Fruit fly (Drosophila melanogaster) whole organism, embryonic: ENCODE measurements around the gene MsrA.

Experiments used
- CG1024 ChIP-seq: fragments of 200-800 bp; sonication (Bioruptor generic); IDR thresholded peaks from 2 replicates; pipeline ENCODE4 v1.3.6; 2022; ENCODE audit warnings: missing biosample characterization, missing genetic modification characterization
- CG11085 ChIP-seq: fragments of 200-800 bp; sonication (Bioruptor generic); IDR thresholded peaks from 2 replicates; pipeline ENCODE4 v1.3.6; 2022; ENCODE audit warnings: missing biosample characterization, missing genetic modification characterization
- CG11696 ChIP-seq: fragments of 200-800 bp; sonication (Bioruptor generic); IDR thresholded peaks from 2 replicates; pipeline ENCODE4 v1.3.6; 2022; ENCODE audit warnings: missing biosample characterization, missing genetic modification characterization
- CG11723 ChIP-seq: fragments of 200-800 bp; sonication (Bioruptor generic); optimal IDR thresholded peaks from 2 replicates; lab custom pipeline; 2017; ENCODE audit warnings: missing biosample characterization, mild to moderate bottlenecking, missing genetic modification characterization
- CG12236 ChIP-seq: fragments of 200-800 bp; sonication (Bioruptor generic); optimal IDR thresholded peaks from 2 replicates; lab custom pipeline; 2016; ENCODE audit warnings: missing biosample characterization, missing genetic modification characterization
- CG14860 ChIP-seq: fragments of 200-800 bp; sonication (Bioruptor generic); IDR thresholded peaks from 3 replicates; pipeline ENCODE4 v1.3.6; 2022; ENCODE audit warnings: missing biosample characterization, missing genetic modification characterization; ENCODE audit not compliant: partially characterized antibody
- CG15514 ChIP-seq: fragments of 200-800 bp; sonication (Bioruptor generic); optimal IDR thresholded peaks from 3 replicates; lab custom pipeline; 2017; ENCODE audit warnings: missing biosample characterization, missing genetic modification characterization, mild to moderate bottlenecking, moderate library complexity, missing genetic modification reagents
- CG16779 ChIP-seq: fragments of 200-800 bp; sonication (Bioruptor generic); IDR thresholded peaks from 2 replicates; pipeline ENCODE4 v1.3.6; 2022; ENCODE audit warnings: missing biosample characterization, missing genetic modification characterization
- CG17328 ChIP-seq: fragments of 200-800 bp; sonication (Bioruptor generic); IDR thresholded peaks from 2 replicates; pipeline ENCODE4 v1.3.6; 2022; ENCODE audit warnings: missing biosample characterization, missing genetic modification characterization
- CG1792 ChIP-seq: fragments of 200-800 bp; sonication (Bioruptor generic); optimal IDR thresholded peaks from 2 replicates; lab custom pipeline; 2016; ENCODE audit warnings: missing biosample characterization, missing genetic modification characterization
- CG1832 ChIP-seq: fragments of 200-800 bp; sonication (Bioruptor generic); optimal IDR thresholded peaks from 2 replicates; lab custom pipeline; 2017; ENCODE audit warnings: missing biosample characterization, mild to moderate bottlenecking, missing genetic modification characterization, inconsistent platforms
- CG2129 ChIP-seq: fragments of 200-800 bp; sonication (Bioruptor generic); IDR thresholded peaks from 2 replicates; pipeline ENCODE4 v1.3.6; 2022; ENCODE audit warnings: missing biosample characterization, missing genetic modification characterization; ENCODE audit not compliant: partially characterized antibody
- CG2202 ChIP-seq: fragments of 200-800 bp; sonication (Bioruptor generic); optimal IDR thresholded peaks from 2 replicates; lab custom pipeline; 2018; ENCODE audit warnings: missing biosample characterization, mild to moderate bottlenecking, missing genetic modification characterization
- CG31224 ChIP-seq: fragments of 200-800 bp; sonication (Bioruptor generic); IDR thresholded peaks from 2 replicates; pipeline ENCODE4 v1.3.6; 2022; ENCODE audit warnings: missing biosample characterization, missing genetic modification characterization
- CG3163 ChIP-seq: fragments of 200-800 bp; sonication (Bioruptor generic); optimal IDR thresholded peaks from 3 replicates; lab custom pipeline; 2016; ENCODE audit warnings: missing biosample characterization, missing genetic modification characterization
- CG4282 ChIP-seq: fragments of 200-800 bp; sonication (Bioruptor generic); optimal IDR thresholded peaks from 2 replicates; lab custom pipeline; 2016; ENCODE audit warnings: missing biosample characterization, missing genetic modification characterization
- CG8478 ChIP-seq: fragments of >200 bp; optimal IDR thresholded peaks from 2 replicates; lab custom pipeline; 2018
- CoRest ChIP-seq: fragments of 200-800 bp; sonication (Bioruptor generic); optimal IDR thresholded peaks from 3 replicates; lab custom pipeline; 2018; ENCODE audit warnings: missing biosample characterization, mild to moderate bottlenecking, missing genetic modification characterization, moderate library complexity
- D19A ChIP-seq: fragments of 200-800 bp; optimal IDR thresholded peaks from 3 replicates; lab custom pipeline; 2019; ENCODE audit warnings: missing biosample characterization, mild to moderate bottlenecking, missing genetic modification characterization, moderate library complexity
- Doc2 ChIP-seq: fragments of 200-800 bp; sonication (Bioruptor generic); IDR thresholded peaks from 2 replicates; pipeline ENCODE4 v1.3.6; 2022; ENCODE audit warnings: missing biosample characterization, missing genetic modification characterization
- HLH3B ChIP-seq: fragments of 200-800 bp; sonication (Bioruptor generic); IDR thresholded peaks from 2 replicates; pipeline ENCODE4 v1.3.6; 2022; ENCODE audit warnings: missing biosample characterization, missing genetic modification characterization
- HLHmδ ChIP-seq: fragments of 200-800 bp; sonication (Bioruptor generic); optimal IDR thresholded peaks from 2 replicates; lab custom pipeline; 2018; ENCODE audit warnings: missing biosample characterization, mild to moderate bottlenecking, missing genetic modification characterization, moderate library complexity
- Hmr ChIP-seq: fragments of 200-800 bp; sonication (Bioruptor generic); optimal IDR thresholded peaks from 3 replicates; lab custom pipeline; 2017; ENCODE audit warnings: mild to moderate bottlenecking, missing biosample characterization, missing genetic modification reagents, missing genetic modification characterization
- Lhr ChIP-seq: fragments of 200-800 bp; sonication (Bioruptor generic); optimal IDR thresholded peaks from 3 replicates; lab custom pipeline; 2017; ENCODE audit warnings: mild to moderate bottlenecking, missing biosample characterization, missing genetic modification reagents, missing genetic modification characterization
- MESR4 ChIP-seq: fragments of 200-800 bp; sonication (Bioruptor generic); optimal IDR thresholded peaks from 2 replicates; lab custom pipeline; 2018; ENCODE audit warnings: missing biosample characterization, mild to moderate bottlenecking, missing genetic modification characterization, moderate library complexity
- NC2β ChIP-seq: fragments of 200-800 bp; sonication (Bioruptor generic); optimal IDR thresholded peaks from 2 replicates; lab custom pipeline; 2016; ENCODE audit warnings: missing biosample characterization, missing genetic modification characterization
- Oaz ChIP-seq: fragments of 200-800 bp; sonication (Bioruptor generic); IDR thresholded peaks from 2 replicates; pipeline ENCODE4 v1.3.6; 2022; ENCODE audit warnings: missing biosample characterization, missing genetic modification characterization
- Opbp ChIP-seq: fragments of 200-800 bp; sonication (Bioruptor generic); IDR thresholded peaks from 3 replicates; pipeline ENCODE4 v1.3.6; 2022; ENCODE audit warnings: missing biosample characterization, missing genetic modification characterization; ENCODE audit not compliant: partially characterized antibody
- Poxn ChIP-seq: fragments of 200-800 bp; sonication (Bioruptor generic); IDR thresholded peaks from 2 replicates; pipeline ENCODE4 v1.3.6; 2022; ENCODE audit warnings: missing biosample characterization, missing genetic modification characterization
- Spps ChIP-seq: fragments of 200-800 bp; sonication (Bioruptor generic); optimal IDR thresholded peaks from 2 replicates; lab custom pipeline; 2018; ENCODE audit warnings: missing biosample characterization, mild to moderate bottlenecking, missing genetic modification characterization
- ase ChIP-seq: fragments of 200-800 bp; sonication (Bioruptor generic); IDR thresholded peaks from 3 replicates; pipeline ENCODE4 v1.3.6; 2022; ENCODE audit warnings: missing biosample characterization, missing genetic modification characterization
- bab2 ChIP-seq: fragments of 200-800 bp; sonication (Bioruptor generic); optimal IDR thresholded peaks from 2 replicates; lab custom pipeline; 2016; ENCODE audit warnings: missing biosample characterization, missing genetic modification characterization
- ems ChIP-seq: fragments of 200-800 bp; sonication (Bioruptor generic); optimal IDR thresholded peaks from 3 replicates; lab custom pipeline; 2016; ENCODE audit warnings: missing biosample characterization, missing genetic modification characterization
- en ChIP-seq: fragments of 200-800 bp; sonication (Bioruptor generic); optimal IDR thresholded peaks from 2 replicates; lab custom pipeline; 2016; ENCODE audit warnings: missing biosample characterization, missing genetic modification characterization
- eyg ChIP-seq: fragments of 200-800 bp; sonication (Bioruptor generic); optimal IDR thresholded peaks from 3 replicates; lab custom pipeline; 2016; ENCODE audit warnings: missing biosample characterization, missing genetic modification characterization
- fru ChIP-seq: fragments of >200 bp; optimal IDR thresholded peaks from 2 replicates; lab custom pipeline; 2017
- gcm2 ChIP-seq: fragments of 200-800 bp; sonication (Bioruptor generic); optimal IDR thresholded peaks from 2 replicates; lab custom pipeline; 2016; ENCODE audit warnings: missing biosample characterization, missing genetic modification characterization
- ham ChIP-seq: fragments of 200-800 bp; sonication (Bioruptor generic); IDR thresholded peaks from 2 replicates; pipeline ENCODE4 v1.3.6; 2022; ENCODE audit warnings: missing biosample characterization, missing genetic modification characterization
- hbn ChIP-seq: fragments of 200-800 bp; sonication (Bioruptor generic); IDR thresholded peaks from 2 replicates; pipeline ENCODE4 v1.3.6; 2022; ENCODE audit warnings: missing biosample characterization, missing genetic modification characterization; ENCODE audit not compliant: partially characterized antibody
- hkb ChIP-seq, 2 experiments: fragments of 200-800 bp in 1 of 2; fragments of >200 bp in 1 of 2; sonication (Bioruptor generic) in 1 of 2; IDR thresholded peaks in 1 of 2; optimal IDR thresholded peaks in 1 of 2; 2 replicates each; pipeline versions ENCODE4 v1.3.6 to Lab custom; 2017 to 2022; ENCODE audit warnings: missing biosample characterization in 1 of 2, missing genetic modification characterization in 1 of 2
- maf-S ChIP-seq: fragments of 200-800 bp; sonication (Bioruptor generic); optimal IDR thresholded peaks from 2 replicates; lab custom pipeline; 2016; ENCODE audit warnings: missing biosample characterization, missing genetic modification characterization
- nau ChIP-seq: fragments of 200-800 bp; sonication (Bioruptor generic); optimal IDR thresholded peaks from 3 replicates; lab custom pipeline; 2017; ENCODE audit warnings: missing biosample characterization, mild to moderate bottlenecking, missing genetic modification characterization, missing genetic modification reagents
- peb ChIP-seq: fragments of 200-800 bp; sonication (Bioruptor generic); IDR thresholded peaks from 2 replicates; pipeline ENCODE4 v1.3.6; 2022; ENCODE audit warnings: missing biosample characterization, missing genetic modification characterization
- prd ChIP-seq, 3 experiments: fragments of >200 bp in 2 of 3; fragments of 200-800 bp in 1 of 3; sonication (Bioruptor generic) in 1 of 3; optimal IDR thresholded peaks in 2 of 3; IDR thresholded peaks in 1 of 3; 2 replicates in 2 of 3; 3 replicates in 1 of 3; pipeline versions ENCODE4 v1.3.6 to Lab custom; 2017 to 2022; ENCODE audit warnings: missing biosample characterization in 1 of 3, missing genetic modification characterization in 1 of 3
- row ChIP-seq: fragments of 200-800 bp; sonication (Bioruptor generic); IDR thresholded peaks from 3 replicates; pipeline ENCODE4 v1.3.6; 2022; ENCODE audit warnings: missing biosample characterization, missing genetic modification characterization
- salm ChIP-seq: fragments of 200-800 bp; sonication (Bioruptor generic); optimal IDR thresholded peaks from 2 replicates; lab custom pipeline; 2018; ENCODE audit warnings: missing biosample characterization, mild to moderate bottlenecking, missing genetic modification characterization
- ssp ChIP-seq: fragments of 200-800 bp; sonication (Bioruptor generic); IDR thresholded peaks from 2 replicates; pipeline ENCODE4 v1.3.6; 2022; ENCODE audit warnings: missing biosample characterization, missing genetic modification characterization
- toy ChIP-seq: fragments of 200-800 bp; sonication (Bioruptor generic); IDR thresholded peaks from 2 replicates; pipeline ENCODE4 v1.3.6; 2022; ENCODE audit warnings: missing biosample characterization, missing genetic modification characterization
- trem ChIP-seq: fragments of 200-800 bp; optimal IDR thresholded peaks from 3 replicates; lab custom pipeline; 2019; ENCODE audit warnings: missing biosample characterization, mild to moderate bottlenecking, missing genetic modification characterization, moderate library complexity
- usp ChIP-seq: fragments of >200 bp; optimal IDR thresholded peaks from 2 replicates; lab custom pipeline; 2017; ENCODE audit warnings: missing biosample characterization, missing genetic modification characterization
- zfh2 ChIP-seq: fragments of 200-800 bp; sonication (Bioruptor generic); optimal IDR thresholded peaks from 2 replicates; lab custom pipeline; 2016; ENCODE audit warnings: missing biosample characterization, missing genetic modification characterization

The MsrA gene

DNA sequence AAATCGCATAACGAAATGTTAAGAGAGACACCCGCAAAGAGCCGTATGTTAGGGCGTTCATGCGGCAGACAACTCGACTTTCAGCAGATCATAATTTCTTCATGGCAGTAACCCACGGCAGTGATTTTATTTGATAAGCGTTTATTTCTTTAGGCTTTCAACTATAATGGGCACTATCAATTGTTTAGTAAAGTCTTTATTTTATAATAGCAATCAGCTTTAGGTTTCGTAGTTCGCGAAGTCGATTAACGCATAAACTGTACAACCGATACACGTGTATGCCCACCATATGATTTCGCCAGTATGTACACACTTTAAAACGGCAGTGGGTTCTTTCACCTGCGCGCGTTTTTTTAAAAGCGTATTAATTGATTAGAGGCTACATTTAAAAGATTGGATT, 2.6 kb upstream of the MsrA start, which contains the start of gene CG7841 (continued):
- TF ChIP-seq Lhr (GFP tag; lab: Kevin White, UChicago) (peak; percentile 93), zfh2 (peak; percentile 95), CG11723 (peak; percentile 97), Hmr (GFP tag; lab: Kevin White, UChicago) (peak; percentile 99), CG17328 (peak; percentile 98), CG15514 (GFP tag; lab: Kevin White, UChicago) (peak; percentile 95), salm (tag; lab: Kevin White, UChicago) (peak; percentile 98), CG2202 (peak; percentile 99), trem (tag; lab: Kevin White, UChicago) (peak; percentile 97), nau (GFP tag; lab: Kevin White, UChicago) (peak; percentile 96), Oaz (peak; percentile 93), CG12236 (GFP tag; lab: Kevin White, UChicago) (peak; percentile 96), CG31224 (GFP tag; lab: Robert Waterston, UW) (peak; percentile 89), ase (GFP tag; lab: Robert Waterston, UW) (no peak; the same call in 2 of the 3 replicates), CG11696 (GFP tag; lab: Robert Waterston, UW) (peak; percentile 91), CG16779 (GFP tag; lab: Robert Waterston, UW) (peak; percentile 93), fru (lab: Kevin White, UChicago) (no peak), ssp (no peak), peb (peak; percentile 79), ham (GFP tag; lab: Robert Waterston, UW) (peak; percentile 78; the same call in 1 of the 2 replicates), CG11085 (no peak; the same call in 1 of the 2 replicates), HLH3B (GFP tag; lab: Robert Waterston, UW) (peak; percentile 96; the same call in 1 of the 2 replicates), Poxn (GFP tag; lab: Robert Waterston, UW) (no peak), CG1832 (GFP tag; lab: Kevin White, UChicago) (no peak), CG3163 (GFP tag; lab: Kevin White, UChicago) (peak; percentile 88), Spps (tag; lab: Kevin White, UChicago) (peak; percentile 98), Opbp (GFP tag; lab: Robert Waterston, UW) (no peak), CG14860 (GFP tag; lab: Robert Waterston, UW) (no peak), eyg (peak; percentile 97), MESR4 (GFP tag; lab: Kevin White, UChicago) (peak; percentile 79), CoRest (tag; lab: Kevin White, UChicago) (peak; percentile 98), hkb (optimal IDR thresholded peaks at IDR 0.05; lab: Kevin White, UChicago) (no peak), hkb (GFP tag; IDR thresholded peaks at IDR 0.05; lab: Robert Waterston, UW) (peak; percentile 99), HLHmδ (GFP tag; lab: Kevin White, UChicago) (peak; percentile 14), toy (no peak; the same call in 1 of the 2 replicates), gcm2 (GFP tag; lab: Kevin White, UChicago) (peak; percentile 96), Doc2 (GFP tag; lab: Robert Waterston, UW) (no peak), CG8478 (lab: Kevin White, UChicago) (no peak), D19A (tag; lab: Kevin White, UChicago) (peak; percentile 97), CG1792 (GFP tag; lab: Kevin White, UChicago) (peak; percentile 96), maf-S (peak; percentile 94), prd (optimal IDR thresholded peaks at IDR 0.05; lab: Kevin White, UChicago) (no peak), prd (GFP tag; IDR thresholded peaks at IDR 0.05; lab: Robert Waterston, UW) (peak; percentile 94), CG4282 (GFP tag; lab: Kevin White, UChicago) (peak; percentile 93), row (GFP tag; lab: Robert Waterston, UW) (peak; percentile 99), usp (no peak), CG1024 (GFP tag; lab: Robert Waterston, UW) (peak; percentile 94; the same call in 1 of the 2 replicates), en (GFP tag; lab: Kevin White, UChicago) (peak; percentile 97), ems (GFP tag; lab: Kevin White, UChicago) (peak; percentile 97), CG2129 (GFP tag; lab: Robert Waterston, UW) (no peak), bab2 (GFP tag; lab: Kevin White, UChicago) (peak; percentile 96), NC2β (peak; percentile 98), hbn (GFP tag; lab: Robert Waterston, UW) (no peak)
